Fruit fly (Drosophila melanogaster) whole organism, embryonic: Measurements from ENCODE around the gene CG14669.
A peak's percentile ranks its signal among the peaks of the same experiment; 100 is the strongest.

ENCODE experiments used
- Ada2b ChIP-seq: fragments of 200-800 bp; sonication (Bioruptor generic); IDR thresholded peaks from 2 replicates; pipeline ENCODE4 v1.3.6; 2022; ENCODE audit warnings: missing biosample characterization, missing genetic modification characterization
- Adf1 ChIP-seq: fragments of 200-800 bp; sonication (Bioruptor generic); IDR thresholded peaks from 2 replicates; pipeline ENCODE4 v1.3.6; 2022; ENCODE audit warnings: missing biosample characterization, missing genetic modification characterization
- BtbVII ChIP-seq: fragments of 200-800 bp; sonication (Bioruptor generic); optimal IDR thresholded peaks from 3 replicates; lab custom pipeline; 2017; ENCODE audit warnings: missing biosample characterization, mild to moderate bottlenecking, missing genetic modification characterization
- CG10321 ChIP-seq: fragments of 200-800 bp; sonication (Bioruptor generic); IDR thresholded peaks from 2 replicates; pipeline ENCODE4 v1.3.6; 2022; ENCODE audit warnings: missing biosample characterization, missing genetic modification characterization
- CG10565 ChIP-seq: fragments of 200-800 bp; sonication (Bioruptor generic); optimal IDR thresholded peaks from 3 replicates; lab custom pipeline; 2016; ENCODE audit warnings: missing biosample characterization, mild to moderate bottlenecking, missing genetic modification characterization
- CG11695 ChIP-seq: fragments of 200-800 bp; sonication (Bioruptor generic); IDR thresholded peaks from 3 replicates; pipeline ENCODE4 v1.3.6; 2022; ENCODE audit warnings: missing biosample characterization, missing genetic modification characterization
- CG12071 ChIP-seq: fragments of 200-800 bp; sonication (Bioruptor generic); optimal IDR thresholded peaks from 3 replicates; lab custom pipeline; 2018; ENCODE audit warnings: missing biosample characterization, mild to moderate bottlenecking, missing genetic modification characterization
- CG12942 ChIP-seq: fragments of 200-800 bp; sonication (Bioruptor generic); optimal IDR thresholded peaks from 3 replicates; lab custom pipeline; 2016; ENCODE audit warnings: missing biosample characterization, missing genetic modification characterization
- CG13894 ChIP-seq: fragments of 200-800 bp; sonication (Bioruptor generic); optimal IDR thresholded peaks from 3 replicates; lab custom pipeline; 2018; ENCODE audit warnings: missing biosample characterization, mild to moderate bottlenecking, missing genetic modification characterization, moderate library complexity
- CG14860 ChIP-seq: fragments of 200-800 bp; sonication (Bioruptor generic); IDR thresholded peaks from 3 replicates; pipeline ENCODE4 v1.3.6; 2022; ENCODE audit warnings: missing biosample characterization, missing genetic modification characterization; ENCODE audit not compliant: partially characterized antibody
- CG1603 ChIP-seq: fragments of 200-800 bp; sonication (Bioruptor generic); optimal IDR thresholded peaks from 2 replicates; lab custom pipeline; 2019; ENCODE audit warnings: missing biosample characterization, mild to moderate bottlenecking, missing genetic modification characterization, moderate library complexity
- CG16815 ChIP-seq: fragments of 200-800 bp; sonication (Bioruptor generic); optimal IDR thresholded peaks from 3 replicates; lab custom pipeline; 2017; ENCODE audit warnings: missing biosample characterization, mild to moderate bottlenecking, missing genetic modification characterization
- CG18262 ChIP-seq: fragments of 200-800 bp; optimal IDR thresholded peaks from 3 replicates; lab custom pipeline; 2019; ENCODE audit warnings: missing biosample characterization, mild to moderate bottlenecking, missing genetic modification characterization, moderate library complexity
- CG2129 ChIP-seq: fragments of 200-800 bp; sonication (Bioruptor generic); IDR thresholded peaks from 2 replicates; pipeline ENCODE4 v1.3.6; 2022; ENCODE audit warnings: missing biosample characterization, missing genetic modification characterization; ENCODE audit not compliant: partially characterized antibody
- CG3726 ChIP-seq: fragments of 200-800 bp; sonication (Bioruptor generic); IDR thresholded peaks from 3 replicates; pipeline ENCODE4, ENCODE4 v1.3.6; 2022; ENCODE audit warnings: missing biosample characterization, missing genetic modification characterization
- CG6683 ChIP-seq: fragments of 200-800 bp; sonication (Bioruptor generic); optimal IDR thresholded peaks from 2 replicates; lab custom pipeline; 2017; ENCODE audit warnings: missing biosample characterization, mild to moderate bottlenecking, missing genetic modification characterization, missing genetic modification reagents
- CG7786 ChIP-seq: fragments of 200-800 bp; sonication (Bioruptor generic); optimal IDR thresholded peaks from 2 replicates; lab custom pipeline; 2016; ENCODE audit warnings: missing biosample characterization, missing genetic modification characterization
- CG7963 ChIP-seq: fragments of 200-800 bp; sonication (Bioruptor generic); IDR thresholded peaks from 3 replicates; pipeline ENCODE4 v1.3.6; 2022; ENCODE audit warnings: missing biosample characterization, missing genetic modification characterization; ENCODE audit not compliant: partially characterized antibody
- CG8388 ChIP-seq: fragments of 200-800 bp; sonication (Bioruptor generic); optimal IDR thresholded peaks from 2 replicates; lab custom pipeline; 2019; ENCODE audit warnings: missing biosample characterization, mild to moderate bottlenecking, missing genetic modification characterization, moderate library complexity
- Camta ChIP-seq: fragments of 200-800 bp; sonication (Bioruptor generic); optimal IDR thresholded peaks from 2 replicates; lab custom pipeline; 2016; ENCODE audit warnings: missing biosample characterization, missing genetic modification characterization
- Dbx ChIP-seq: fragments of 200-800 bp; sonication (Bioruptor generic); IDR thresholded peaks from 3 replicates; pipeline ENCODE4 v1.3.6; 2022; ENCODE audit warnings: missing biosample characterization, missing genetic modification characterization
- Dek ChIP-seq: fragments of 200-800 bp; sonication (Bioruptor generic); optimal IDR thresholded peaks from 3 replicates; lab custom pipeline; 2019; ENCODE audit warnings: missing biosample characterization, mild to moderate bottlenecking, missing genetic modification characterization, moderate library complexity
- Dp ChIP-seq: fragments of 200-800 bp; sonication (Bioruptor generic); optimal IDR thresholded peaks from 2 replicates; lab custom pipeline; 2018; ENCODE audit warnings: missing biosample characterization, mild to moderate bottlenecking, missing genetic modification characterization, moderate library complexity
- GATAe ChIP-seq: fragments of 200-800 bp; sonication (Bioruptor generic); conservative IDR thresholded peaks from 2 replicates; pipeline ENCODE4 v1.3.6; 2022; ENCODE audit warnings: missing biosample characterization, missing genetic modification characterization
- HHEX ChIP-seq: fragments of 200-800 bp; sonication (Bioruptor generic); optimal IDR thresholded peaks from 3 replicates; lab custom pipeline; 2017; ENCODE audit warnings: missing biosample characterization, mild to moderate bottlenecking, missing genetic modification characterization, missing genetic modification reagents
- Hand ChIP-seq: fragments of 200-800 bp; sonication (Bioruptor generic); optimal IDR thresholded peaks from 2 replicates; lab custom pipeline; 2017; ENCODE audit warnings: mild to moderate bottlenecking, missing biosample characterization, missing genetic modification reagents, missing genetic modification characterization
- Hmx ChIP-seq: fragments of 200-800 bp; sonication (Bioruptor generic); optimal IDR thresholded peaks from 2 replicates; lab custom pipeline; 2016; ENCODE audit warnings: missing biosample characterization, missing genetic modification characterization
- Ptx1 ChIP-seq: fragments of 200-800 bp; sonication (Bioruptor generic); IDR thresholded peaks from 2 replicates; pipeline ENCODE4 v1.3.6; 2022; ENCODE audit warnings: missing biosample characterization, missing genetic modification characterization
- Ravus ChIP-seq: fragments of 200-800 bp; sonication (Bioruptor generic); IDR thresholded peaks from 2 replicates; pipeline ENCODE4 v1.3.6; 2022; ENCODE audit warnings: missing biosample characterization, missing genetic modification characterization
- Rx ChIP-seq: fragments of 200-800 bp; sonication (Bioruptor generic); IDR thresholded peaks from 2 replicates; pipeline ENCODE4 v1.3.6; 2022; ENCODE audit warnings: missing biosample characterization, missing genetic modification characterization
- Scr ChIP-seq: fragments of 200-800 bp; sonication (Bioruptor generic); IDR thresholded peaks from 2 replicates; pipeline ENCODE4 v1.3.6; 2022; ENCODE audit warnings: missing biosample characterization, missing genetic modification characterization; ENCODE audit not compliant: partially characterized antibody
- Taf1 ChIP-seq: fragments of 200-800 bp; sonication (Bioruptor generic); IDR thresholded peaks from 2 replicates; pipeline ENCODE4 v1.3.6; 2022; ENCODE audit warnings: missing biosample characterization, missing genetic modification characterization
- Vsx1 ChIP-seq: fragments of 200-800 bp; sonication (Bioruptor generic); optimal IDR thresholded peaks from 2 replicates; lab custom pipeline; 2017; ENCODE audit warnings: missing biosample characterization, mild to moderate bottlenecking, missing genetic modification characterization, missing genetic modification reagents
- Xbp1 ChIP-seq: fragments of 200-800 bp; sonication (Bioruptor generic); optimal IDR thresholded peaks from 3 replicates; lab custom pipeline; 2016; ENCODE audit warnings: missing biosample characterization, mild to moderate bottlenecking, missing genetic modification characterization
- ato ChIP-seq: fragments of 200-800 bp; sonication (Bioruptor generic); IDR thresholded peaks from 2 replicates; pipeline ENCODE4 v1.3.6; 2022; ENCODE audit warnings: missing biosample characterization, missing genetic modification characterization; ENCODE audit not compliant: partially characterized antibody
- bsh ChIP-seq, 2 experiments: fragments of 200-800 bp; sonication (Bioruptor generic); optimal IDR thresholded peaks; 2 replicates each; lab custom pipeline; 2017 to 2018; ENCODE audit warnings: mild to moderate bottlenecking in 2 of 2, missing biosample characterization in 2 of 2, missing genetic modification characterization in 2 of 2, moderate library complexity in 1 of 2
- dati ChIP-seq: fragments of 200-800 bp; sonication (Bioruptor generic); IDR thresholded peaks from 2 replicates; pipeline ENCODE4 v1.3.6; 2022; ENCODE audit warnings: missing biosample characterization, missing genetic modification characterization
- dmrt99B ChIP-seq: fragments of 200-800 bp; sonication (Bioruptor generic); optimal IDR thresholded peaks from 2 replicates; lab custom pipeline; 2018; ENCODE audit warnings: missing biosample characterization, mild to moderate bottlenecking, missing genetic modification characterization, moderate library complexity
- en ChIP-seq: fragments of 200-800 bp; sonication (Bioruptor generic); optimal IDR thresholded peaks from 2 replicates; lab custom pipeline; 2016; ENCODE audit warnings: missing biosample characterization, missing genetic modification characterization
- ewg ChIP-seq: fragments of 200-800 bp; sonication (Bioruptor generic); optimal IDR thresholded peaks from 3 replicates; lab custom pipeline; 2017; ENCODE audit warnings: mild to moderate bottlenecking, missing biosample characterization, missing genetic modification reagents, missing genetic modification characterization
- fd102C ChIP-seq: fragments of 200-800 bp; sonication (Bioruptor generic); optimal IDR thresholded peaks from 2 replicates; lab custom pipeline; 2018; ENCODE audit warnings: missing biosample characterization, mild to moderate bottlenecking, missing genetic modification characterization, moderate library complexity
- gcm2 ChIP-seq: fragments of 200-800 bp; sonication (Bioruptor generic); optimal IDR thresholded peaks from 2 replicates; lab custom pipeline; 2016; ENCODE audit warnings: missing biosample characterization, missing genetic modification characterization
- ham ChIP-seq: fragments of 200-800 bp; sonication (Bioruptor generic); IDR thresholded peaks from 2 replicates; pipeline ENCODE4 v1.3.6; 2022; ENCODE audit warnings: missing biosample characterization, missing genetic modification characterization
- lilli ChIP-seq: fragments of 200-800 bp; sonication (Bioruptor generic); optimal IDR thresholded peaks from 3 replicates; lab custom pipeline; 2016; ENCODE audit warnings: missing biosample characterization, missing genetic modification characterization
- lov ChIP-seq, 2 experiments: fragments of 200-800 bp in 1 of 2; fragments of >200 bp in 1 of 2; sonication (Bioruptor generic) in 1 of 2; IDR thresholded peaks in 1 of 2; optimal IDR thresholded peaks in 1 of 2; 2 replicates in 1 of 2; 3 replicates in 1 of 2; pipeline versions ENCODE4 v1.3.6 to Lab custom; 2017 to 2022; ENCODE audit warnings: missing biosample characterization in 1 of 2, missing genetic modification characterization in 1 of 2
- phol ChIP-seq: fragments of 200-800 bp; sonication (Bioruptor generic); optimal IDR thresholded peaks from 3 replicates; lab custom pipeline; 2018; ENCODE audit warnings: missing biosample characterization, mild to moderate bottlenecking, missing genetic modification characterization, moderate library complexity
- scrt ChIP-seq: fragments of 200-800 bp; sonication (Bioruptor generic); optimal IDR thresholded peaks from 2 replicates; lab custom pipeline; 2018; ENCODE audit warnings: missing biosample characterization, mild to moderate bottlenecking, missing genetic modification characterization, moderate library complexity
- sim ChIP-seq: fragments of 200-800 bp; sonication (Bioruptor generic); IDR thresholded peaks from 2 replicates; pipeline ENCODE4 v1.3.6; 2022; ENCODE audit warnings: missing biosample characterization, missing genetic modification characterization
- sisA ChIP-seq: fragments of 200-800 bp; sonication (Bioruptor generic); IDR thresholded peaks from 2 replicates; pipeline ENCODE4 v1.3.6; 2022; ENCODE audit warnings: missing biosample characterization, missing genetic modification characterization
- trh ChIP-seq: fragments of 200-800 bp; sonication (Bioruptor generic); optimal IDR thresholded peaks from 2 replicates; lab custom pipeline; 2016; ENCODE audit warnings: missing biosample characterization, missing genetic modification characterization

Gene CG14669

dm6 chr3R:5466875-5467274 is 52.5 kb downstream of the CG14669 start, which contains the start of gene RpL35A (continued):
- TF ChIP-seq GATAe (GFP tag; lab: Robert Waterston, UW) (no peak), CG10321 (GFP tag; lab: Robert Waterston, UW) (peak; percentile 17; the same call in 1 of the 2 replicates), Dek (peak; percentile 42), Camta (GFP tag; lab: Kevin White, UChicago) (peak; percentile 69), Adf1 (GFP tag; lab: Robert Waterston, UW) (no peak), CG10565 (GFP tag; lab: Kevin White, UChicago) (no peak), ato (no peak), Hand (peak; percentile 77), Scr (no peak), CG8388 (peak; percentile 73), Ravus (GFP tag; lab: Robert Waterston, UW) (no peak), CG12942 (no peak), CG6683 (GFP tag; lab: Kevin White, UChicago) (peak; percentile 48), Rx (GFP tag; lab: Robert Waterston, UW) (no peak), CG14860 (GFP tag; lab: Robert Waterston, UW) (no peak), Ada2b (GFP tag; lab: Robert Waterston, UW) (no peak), BtbVII (GFP tag; lab: Kevin White, UChicago) (peak; percentile 87), Dp (GFP tag; lab: Kevin White, UChicago) (peak; percentile 43), Hmx (GFP tag; lab: Kevin White, UChicago) (no peak), Taf1 (GFP tag; lab: Robert Waterston, UW) (no peak), CG3726 (no peak), en (GFP tag; lab: Kevin White, UChicago) (peak; percentile 57), ham (GFP tag; lab: Robert Waterston, UW) (no peak), lilli (peak; percentile 63), HHEX (GFP tag; lab: Kevin White, UChicago) (peak; percentile 89), CG18262 (tag; lab: Kevin White, UChicago) (peak; percentile 58), CG1603 (peak; percentile 73), CG7786 (peak; percentile 24), dati (GFP tag; lab: Robert Waterston, UW) (no peak; the same call in 1 of the 2 replicates), trh (GFP tag; lab: Kevin White, UChicago) (peak; percentile 11), phol (peak; percentile 61), fd102C (peak; percentile 43), CG11695 (GFP tag; lab: Robert Waterston, UW) (0 out of 3 replicates have a peak, but pooled peaks have one; percentile 35), sim (GFP tag; lab: Robert Waterston, UW) (0 out of 2 replicates have a peak, but pooled peaks have one; percentile 28), sisA (GFP tag; lab: Robert Waterston, UW) (no peak), bsh (GFP tag; optimal IDR thresholded peaks at IDR 0.05; lab: Kevin White, UChicago) (peak; percentile 53 to 60), CG2129 (GFP tag; lab: Robert Waterston, UW) (no peak), Ptx1 (GFP tag; lab: Robert Waterston, UW) (no peak), Vsx1 (GFP tag; lab: Kevin White, UChicago) (no peak), CG16815 (GFP tag; lab: Kevin White, UChicago) (no peak), Dbx (peak; percentile 66), ewg (GFP tag; lab: Kevin White, UChicago) (peak; percentile 50), lov (optimal IDR thresholded peaks at IDR 0.05; lab: Kevin White, UChicago) (no peak), lov (GFP tag; IDR thresholded peaks at IDR 0.05; lab: Robert Waterston, UW) (peak; percentile 84), Xbp1 (GFP tag; lab: Kevin White, UChicago) (peak; percentile 51), CG7963 (GFP tag; lab: Robert Waterston, UW) (no peak), scrt (GFP tag; lab: Kevin White, UChicago) (peak; percentile 83), dmrt99B (tag; lab: Kevin White, UChicago) (peak; percentile 57), CG13894 (tag; lab: Kevin White, UChicago) (peak; percentile 56), gcm2 (GFP tag; lab: Kevin White, UChicago) (peak; percentile 38), CG12071 (GFP tag; lab: Kevin White, UChicago) (peak; percentile 82)
